Fruit fly (Drosophila melanogaster) whole organism, embryonic: Measurements from ENCODE around the gene mu2.

Experiments used
- Aef1 ChIP-seq: fragments of 200-800 bp; sonication (Bioruptor generic); IDR thresholded peaks from 3 replicates; pipeline ENCODE4 v1.3.6; 2022; ENCODE audit warnings: missing biosample characterization, missing genetic modification characterization
- Atf3 ChIP-seq: fragments of 200-800 bp; sonication (Bioruptor generic); optimal IDR thresholded peaks from 3 replicates; lab custom pipeline; 2016; ENCODE audit warnings: missing biosample characterization, missing genetic modification characterization
- CG10654 ChIP-seq: fragments of 200-800 bp; sonication (Bioruptor generic); optimal IDR thresholded peaks from 2 replicates; lab custom pipeline; 2016; ENCODE audit warnings: missing biosample characterization, missing genetic modification characterization
- CG10959 ChIP-seq: fragments of 200-800 bp; sonication (Bioruptor generic); IDR thresholded peaks from 2 replicates; pipeline ENCODE4 v1.3.6; 2022; ENCODE audit warnings: missing biosample characterization, missing genetic modification characterization
- CG11456 ChIP-seq: fragments of 200-800 bp; sonication (Bioruptor generic); IDR thresholded peaks from 3 replicates; pipeline ENCODE4 v1.3.6; 2022; ENCODE audit warnings: missing biosample characterization, missing genetic modification characterization
- CG12104 ChIP-seq: fragments of 200-800 bp; sonication (Bioruptor generic); optimal IDR thresholded peaks from 3 replicates; lab custom pipeline; 2016; ENCODE audit warnings: missing biosample characterization, missing genetic modification characterization
- CG12219 ChIP-seq: fragments of 200-800 bp; sonication (Bioruptor generic); optimal IDR thresholded peaks from 3 replicates; lab custom pipeline; 2018; ENCODE audit warnings: missing biosample characterization, mild to moderate bottlenecking, missing genetic modification characterization
- CG12236 ChIP-seq: fragments of 200-800 bp; sonication (Bioruptor generic); optimal IDR thresholded peaks from 2 replicates; lab custom pipeline; 2016; ENCODE audit warnings: missing biosample characterization, missing genetic modification characterization
- CG18599 ChIP-seq: fragments of 200-800 bp; sonication (Bioruptor generic); optimal IDR thresholded peaks from 3 replicates; lab custom pipeline; 2017; ENCODE audit warnings: missing biosample characterization, missing genetic modification characterization, mild to moderate bottlenecking, moderate library complexity, missing genetic modification reagents
- CG31388 ChIP-seq: fragments of 200-800 bp; sonication (Bioruptor generic); optimal IDR thresholded peaks from 2 replicates; lab custom pipeline; 2016; ENCODE audit warnings: missing biosample characterization, missing genetic modification characterization
- CG3726 ChIP-seq: fragments of 200-800 bp; sonication (Bioruptor generic); IDR thresholded peaks from 3 replicates; pipeline ENCODE4, ENCODE4 v1.3.6; 2022; ENCODE audit warnings: missing biosample characterization, missing genetic modification characterization
- CG4404 ChIP-seq: fragments of 200-800 bp; sonication (Bioruptor generic); IDR thresholded peaks from 2 replicates; pipeline ENCODE4 v1.3.6; 2022; ENCODE audit warnings: missing biosample characterization, missing genetic modification characterization
- CG4854 ChIP-seq: fragments of 200-800 bp; sonication (Bioruptor generic); optimal IDR thresholded peaks from 2 replicates; lab custom pipeline; 2016; ENCODE audit warnings: missing biosample characterization, missing genetic modification characterization, inconsistent platforms
- CG7786 ChIP-seq: fragments of 200-800 bp; sonication (Bioruptor generic); optimal IDR thresholded peaks from 2 replicates; lab custom pipeline; 2016; ENCODE audit warnings: missing biosample characterization, missing genetic modification characterization
- CG9609 ChIP-seq: fragments of 200-800 bp; sonication (Bioruptor generic); optimal IDR thresholded peaks from 3 replicates; lab custom pipeline; 2016; ENCODE audit warnings: missing biosample characterization, missing genetic modification characterization
- CG9797 ChIP-seq: fragments of 200-800 bp; sonication (Bioruptor generic); optimal IDR thresholded peaks from 3 replicates; lab custom pipeline; 2018; ENCODE audit warnings: missing biosample characterization, mild to moderate bottlenecking, missing genetic modification characterization
- Doc2 ChIP-seq: fragments of 200-800 bp; sonication (Bioruptor generic); IDR thresholded peaks from 2 replicates; pipeline ENCODE4 v1.3.6; 2022; ENCODE audit warnings: missing biosample characterization, missing genetic modification characterization
- Dref ChIP-seq: fragments of 200-800 bp; sonication (Bioruptor generic); IDR thresholded peaks from 2 replicates; pipeline ENCODE4 v1.3.6; 2022; ENCODE audit warnings: missing biosample characterization, missing genetic modification characterization
- Ets97D ChIP-seq: fragments of 200-800 bp; sonication (Bioruptor generic); optimal IDR thresholded peaks from 3 replicates; lab custom pipeline; 2016; ENCODE audit warnings: missing biosample characterization, missing genetic modification characterization
- Hey ChIP-seq: fragments of 200-800 bp; sonication (Bioruptor generic); optimal IDR thresholded peaks from 3 replicates; lab custom pipeline; 2018; ENCODE audit warnings: missing biosample characterization, mild to moderate bottlenecking, missing genetic modification characterization
- Hmx ChIP-seq: fragments of 200-800 bp; sonication (Bioruptor generic); optimal IDR thresholded peaks from 2 replicates; lab custom pipeline; 2016; ENCODE audit warnings: missing biosample characterization, missing genetic modification characterization
- Hr3 ChIP-seq: fragments of 200-800 bp; sonication (Bioruptor generic); optimal IDR thresholded peaks from 3 replicates; lab custom pipeline; 2016; ENCODE audit warnings: missing biosample characterization, missing genetic modification characterization
- Hr39 ChIP-seq: fragments of >200 bp; optimal IDR thresholded peaks from 2 replicates; lab custom pipeline; 2017
- Hr51 ChIP-seq, 2 experiments: fragments of 200-800 bp; sonication (Bioruptor generic); optimal IDR thresholded peaks; 2 replicates in 1 of 2; 3 replicates in 1 of 2; lab custom pipeline; 2016 to 2018; ENCODE audit warnings: missing biosample characterization in 2 of 2, missing genetic modification characterization in 2 of 2, mild to moderate bottlenecking in 1 of 2, moderate library complexity in 1 of 2
- NC2β ChIP-seq: fragments of 200-800 bp; sonication (Bioruptor generic); optimal IDR thresholded peaks from 2 replicates; lab custom pipeline; 2016; ENCODE audit warnings: missing biosample characterization, missing genetic modification characterization
- NFAT ChIP-seq: fragments of 200-800 bp; sonication (Bioruptor generic); IDR thresholded peaks from 2 replicates; pipeline ENCODE4 v1.3.6; 2022; ENCODE audit warnings: missing biosample characterization, missing genetic modification characterization
- Nf-YB ChIP-seq: fragments of 200-800 bp; sonication (Bioruptor generic); optimal IDR thresholded peaks from 3 replicates; lab custom pipeline; 2019; ENCODE audit warnings: missing biosample characterization, mild to moderate bottlenecking, missing genetic modification characterization, moderate library complexity
- Opbp ChIP-seq: fragments of 200-800 bp; sonication (Bioruptor generic); IDR thresholded peaks from 3 replicates; pipeline ENCODE4 v1.3.6; 2022; ENCODE audit warnings: missing biosample characterization, missing genetic modification characterization; ENCODE audit not compliant: partially characterized antibody
- Ptx1 ChIP-seq: fragments of 200-800 bp; sonication (Bioruptor generic); IDR thresholded peaks from 2 replicates; pipeline ENCODE4 v1.3.6; 2022; ENCODE audit warnings: missing biosample characterization, missing genetic modification characterization
- Side ChIP-seq: fragments of 200-800 bp; sonication (Bioruptor generic); optimal IDR thresholded peaks from 2 replicates; lab custom pipeline; 2016; ENCODE audit warnings: missing biosample characterization, missing genetic modification characterization
- Sry-β ChIP-seq: fragments of 200-800 bp; sonication (Bioruptor generic); optimal IDR thresholded peaks from 2 replicates; lab custom pipeline; 2018; ENCODE audit warnings: missing biosample characterization, mild to moderate bottlenecking, missing genetic modification characterization, moderate library complexity
- Trl ChIP-seq, 3 experiments: fragments of >200 bp in 2 of 3; fragments of 200-800 bp in 1 of 3; sonication (Bioruptor generic) in 1 of 3; optimal IDR thresholded peaks; 2 replicates in 1 of 3; 3 replicates in 2 of 3; lab custom pipeline; 2016 to 2017; ENCODE audit warnings: missing biosample characterization in 1 of 3, missing genetic modification characterization in 1 of 3
- Xrp1 ChIP-seq: fragments of 200-800 bp; sonication (Bioruptor generic); IDR thresholded peaks from 2 replicates; pipeline ENCODE4 v1.3.6; 2022; ENCODE audit warnings: missing biosample characterization, missing genetic modification characterization
- ab ChIP-seq: fragments of 200-800 bp; sonication (Bioruptor generic); optimal IDR thresholded peaks from 2 replicates; lab custom pipeline; 2016; ENCODE audit warnings: missing biosample characterization, missing genetic modification characterization
- az2 ChIP-seq: fragments of 200-800 bp; sonication (Bioruptor generic); optimal IDR thresholded peaks from 3 replicates; lab custom pipeline; 2016; ENCODE audit warnings: missing biosample characterization, missing genetic modification characterization
- bsh ChIP-seq, 2 experiments: fragments of 200-800 bp; sonication (Bioruptor generic); optimal IDR thresholded peaks; 2 replicates each; lab custom pipeline; 2017 to 2018; ENCODE audit warnings: mild to moderate bottlenecking in 2 of 2, missing biosample characterization in 2 of 2, missing genetic modification characterization in 2 of 2, moderate library complexity in 1 of 2
- chn ChIP-seq: fragments of 200-800 bp; sonication (Bioruptor generic); optimal IDR thresholded peaks from 2 replicates; lab custom pipeline; 2016; ENCODE audit warnings: missing biosample characterization, missing genetic modification characterization
- fru ChIP-seq: fragments of >200 bp; optimal IDR thresholded peaks from 2 replicates; lab custom pipeline; 2017
- gem ChIP-seq: fragments of 200-800 bp; sonication (Bioruptor generic); optimal IDR thresholded peaks from 2 replicates; lab custom pipeline; 2019; ENCODE audit warnings: missing biosample characterization, mild to moderate bottlenecking, missing genetic modification characterization, moderate library complexity
- lbe ChIP-seq: fragments of 200-800 bp; sonication (Bioruptor generic); optimal IDR thresholded peaks from 2 replicates; lab custom pipeline; 2016; ENCODE audit warnings: missing biosample characterization, mild to moderate bottlenecking, missing genetic modification characterization
- lov ChIP-seq, 2 experiments: fragments of 200-800 bp in 1 of 2; fragments of >200 bp in 1 of 2; sonication (Bioruptor generic) in 1 of 2; IDR thresholded peaks in 1 of 2; optimal IDR thresholded peaks in 1 of 2; 2 replicates in 1 of 2; 3 replicates in 1 of 2; pipeline versions ENCODE4 v1.3.6 to Lab custom; 2017 to 2022; ENCODE audit warnings: missing biosample characterization in 1 of 2, missing genetic modification characterization in 1 of 2
- maf-S ChIP-seq: fragments of 200-800 bp; sonication (Bioruptor generic); optimal IDR thresholded peaks from 2 replicates; lab custom pipeline; 2016; ENCODE audit warnings: missing biosample characterization, missing genetic modification characterization
- nom ChIP-seq: fragments of 200-800 bp; sonication (Bioruptor generic); optimal IDR thresholded peaks from 2 replicates; lab custom pipeline; 2017; ENCODE audit warnings: missing biosample characterization, missing genetic modification characterization, mild to moderate bottlenecking, moderate library complexity, missing genetic modification reagents
- pita ChIP-seq: fragments of 200-800 bp; sonication (Bioruptor generic); optimal IDR thresholded peaks from 2 replicates; lab custom pipeline; 2017; ENCODE audit warnings: missing biosample characterization, mild to moderate bottlenecking, missing genetic modification characterization
- prd ChIP-seq, 3 experiments: fragments of >200 bp in 2 of 3; fragments of 200-800 bp in 1 of 3; sonication (Bioruptor generic) in 1 of 3; optimal IDR thresholded peaks in 2 of 3; IDR thresholded peaks in 1 of 3; 2 replicates in 2 of 3; 3 replicates in 1 of 3; pipeline versions ENCODE4 v1.3.6 to Lab custom; 2017 to 2022; ENCODE audit warnings: missing biosample characterization in 1 of 3, missing genetic modification characterization in 1 of 3
- schlank ChIP-seq: fragments of 200-800 bp; sonication (Bioruptor generic); optimal IDR thresholded peaks from 2 replicates; lab custom pipeline; 2018; ENCODE audit warnings: missing biosample characterization, mild to moderate bottlenecking, missing genetic modification characterization
- so ChIP-seq: fragments of 200-800 bp; sonication (Bioruptor generic); IDR thresholded peaks from 3 replicates; pipeline ENCODE4 v1.3.6; 2022; ENCODE audit warnings: missing biosample characterization, missing genetic modification characterization
- trh ChIP-seq: fragments of 200-800 bp; sonication (Bioruptor generic); optimal IDR thresholded peaks from 2 replicates; lab custom pipeline; 2016; ENCODE audit warnings: missing biosample characterization, missing genetic modification characterization
- wek ChIP-seq: fragments of 200-800 bp; sonication (Bioruptor generic); optimal IDR thresholded peaks from 3 replicates; lab custom pipeline; 2018; ENCODE audit warnings: missing biosample characterization, mild to moderate bottlenecking, missing genetic modification characterization, moderate library complexity
- zen2 ChIP-seq: fragments of 200-800 bp; sonication (Bioruptor generic); IDR thresholded peaks from 3 replicates; pipeline ENCODE4 v1.3.6; 2022; ENCODE audit warnings: missing biosample characterization, missing genetic modification characterization; ENCODE audit not compliant: partially characterized antibody

Gene mu2

DNA sequence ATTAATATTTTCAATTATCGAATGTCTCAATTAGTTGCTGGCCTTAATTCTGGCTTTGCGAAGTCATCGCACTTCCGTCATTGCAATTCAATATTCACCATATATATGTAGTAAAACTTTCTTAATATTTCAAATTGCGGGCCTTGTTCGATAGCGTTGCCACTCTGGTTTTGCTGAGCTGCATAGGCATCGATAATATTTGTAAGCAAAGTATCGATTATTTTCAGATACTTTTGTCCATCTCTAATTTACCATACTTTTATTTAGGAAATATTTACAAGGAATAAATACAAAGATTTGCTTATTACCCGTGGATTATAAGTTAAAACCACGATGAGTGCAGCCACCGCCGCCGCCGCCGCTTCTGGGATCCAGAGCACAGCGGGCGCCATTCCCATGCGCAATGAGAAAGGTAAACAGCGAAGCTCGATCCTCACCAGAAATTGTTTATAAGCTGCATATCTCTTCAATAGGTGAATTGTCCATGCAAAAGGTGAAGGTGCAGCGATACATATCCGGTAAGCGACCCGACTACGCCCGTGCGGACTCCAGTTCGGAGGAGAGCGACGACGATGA lies 6.3 kb downstream of the mu2 start, which contains the start of gene Mfap1 (continued):
- TF ChIP-seq lov (optimal IDR thresholded peaks at IDR 0.05; lab: Kevin White, UChicago) (no peak), lov (GFP tag; IDR thresholded peaks at IDR 0.05; lab: Robert Waterston, UW) (no peak), prd (optimal IDR thresholded peaks at IDR 0.05; lab: Kevin White, UChicago) (no peak), prd (GFP tag; IDR thresholded peaks at IDR 0.05; lab: Robert Waterston, UW) (no peak), Opbp (GFP tag; lab: Robert Waterston, UW) (peak; percentile 83), gem (tag; lab: Kevin White, UChicago) (no peak), CG7786 (GFP tag; lab: Kevin White, UChicago) (no peak), Atf3 (GFP tag; lab: Kevin White, UChicago) (no peak), CG12104 (GFP tag; lab: Kevin White, UChicago) (no peak), Nf-YB (no peak), Hr39 (lab: Kevin White, UChicago) (no peak), CG12219 (GFP tag; lab: Kevin White, UChicago) (no peak), Doc2 (GFP tag; lab: Robert Waterston, UW) (no peak), Ets97D (GFP tag; lab: Kevin White, UChicago) (peak; percentile 22), fru (lab: Kevin White, UChicago) (no peak), CG10654 (GFP tag; lab: Kevin White, UChicago) (peak; percentile 3), wek (GFP tag; lab: Kevin White, UChicago) (no peak), ab (GFP tag; lab: Kevin White, UChicago) (no peak), Dref (GFP tag; lab: Robert Waterston, UW) (peak; percentile 80), CG18599 (GFP tag; lab: Kevin White, UChicago) (no peak), Xrp1 (no peak), so (GFP tag; lab: Robert Waterston, UW) (no peak), schlank (no peak), Ptx1 (no peak; the same call in 1 of the 2 replicates), az2 (GFP tag; lab: Kevin White, UChicago) (no peak), Hr3 (GFP tag; lab: Kevin White, UChicago) (no peak), CG10959 (GFP tag; lab: Robert Waterston, UW) (no peak), zen2 (GFP tag; lab: Robert Waterston, UW) (no peak; the same call in 2 of the 3 replicates), Sry-β (GFP tag; lab: Kevin White, UChicago) (no peak), CG31388 (GFP tag; lab: Kevin White, UChicago) (peak; percentile 10), lbe (GFP tag; lab: Kevin White, UChicago) (no peak), CG9797 (GFP tag; lab: Kevin White, UChicago) (peak; percentile 19), CG11456 (GFP tag; lab: Robert Waterston, UW) (no peak), Hmx (no peak), CG3726 (GFP tag; lab: Robert Waterston, UW) (no peak), Side (no peak), bsh (GFP tag; optimal IDR thresholded peaks at IDR 0.05; lab: Kevin White, UChicago) (no peak), maf-S (no peak), NC2β (GFP tag; lab: Kevin White, UChicago) (no peak), Hey (tag; lab: Kevin White, UChicago) (no peak), Hr51 (GFP tag; optimal IDR thresholded peaks at IDR 0.05; lab: Kevin White, UChicago) (no peak), nom (no peak), CG4404 (GFP tag; lab: Robert Waterston, UW) (no peak), CG12236 (GFP tag; lab: Kevin White, UChicago) (no peak), CG4854 (GFP tag; lab: Kevin White, UChicago) (no peak), Trl (optimal IDR thresholded peaks at IDR 0.05; lab: Kevin White, UChicago) (no peak), Trl (GFP tag; optimal IDR thresholded peaks at IDR 0.05; lab: Kevin White, UChicago) (no peak), Aef1 (no peak), NFAT (GFP tag; lab: Robert Waterston, UW) (0 out of 2 replicates have a peak, but pooled peaks have one; percentile 49), CG9609 (GFP tag; lab: Kevin White, UChicago) (no peak), pita (GFP tag; lab: Kevin White, UChicago) (no peak), chn (GFP tag; lab: Kevin White, UChicago) (no peak), trh (GFP tag; lab: Kevin White, UChicago) (no peak)
